Fruit fly (Drosophila melanogaster) whole organism, embryonic: ENCODE data around the gene CG14511.

Experiments used
- ATbp ChIP-seq: fragments of 200-800 bp; sonication (Bioruptor generic); optimal IDR thresholded peaks from 2 replicates; lab custom pipeline; 2017; ENCODE audit warnings: missing biosample characterization, mild to moderate bottlenecking, missing genetic modification characterization, missing genetic modification reagents
- Atf-2 ChIP-seq: fragments of 200-800 bp; sonication (Bioruptor generic); optimal IDR thresholded peaks from 2 replicates; lab custom pipeline; 2016; ENCODE audit warnings: missing biosample characterization, missing genetic modification characterization
- Awh ChIP-seq: fragments of 200-800 bp; sonication (Bioruptor generic); IDR thresholded peaks from 2 replicates; pipeline ENCODE4, ENCODE4 v1.3.6; 2022; ENCODE audit warnings: missing biosample characterization, missing genetic modification characterization
- BEAF-32 ChIP-seq: fragments of 200-800 bp; sonication (Bioruptor generic); optimal IDR thresholded peaks from 3 replicates; lab custom pipeline; 2017; ENCODE audit warnings: missing biosample characterization, missing genetic modification characterization, mild to moderate bottlenecking, moderate library complexity, missing genetic modification reagents
- Blimp-1 ChIP-seq: fragments of 200-800 bp; sonication (Bioruptor generic); optimal IDR thresholded peaks from 3 replicates; lab custom pipeline; 2018; ENCODE audit warnings: missing biosample characterization, missing genetic modification characterization, mild to moderate bottlenecking, moderate library complexity, missing genetic modification reagents
- CG10147 ChIP-seq: fragments of 200-800 bp; sonication (Bioruptor generic); optimal IDR thresholded peaks from 2 replicates; lab custom pipeline; 2019; ENCODE audit warnings: missing biosample characterization, mild to moderate bottlenecking, missing genetic modification characterization, moderate library complexity
- CG11085 ChIP-seq: fragments of 200-800 bp; sonication (Bioruptor generic); IDR thresholded peaks from 2 replicates; pipeline ENCODE4 v1.3.6; 2022; ENCODE audit warnings: missing biosample characterization, missing genetic modification characterization
- CG11093 ChIP-seq: fragments of 200-800 bp; sonication (Bioruptor generic); IDR thresholded peaks from 3 replicates; pipeline ENCODE4 v1.3.6; 2022; ENCODE audit warnings: missing biosample characterization, missing genetic modification characterization
- CG13123 ChIP-seq: fragments of 200-800 bp; sonication (Bioruptor generic); optimal IDR thresholded peaks from 2 replicates; lab custom pipeline; 2016; ENCODE audit warnings: missing biosample characterization, missing genetic modification characterization
- CG1529 ChIP-seq: fragments of 200-800 bp; sonication (Bioruptor generic); optimal IDR thresholded peaks from 3 replicates; lab custom pipeline; 2018; ENCODE audit warnings: missing biosample characterization, missing genetic modification characterization
- CG16813 ChIP-seq: fragments of 200-800 bp; sonication (Bioruptor generic); IDR thresholded peaks from 3 replicates; pipeline ENCODE4 v1.3.6; 2022; ENCODE audit warnings: missing biosample characterization, missing genetic modification characterization; ENCODE audit not compliant: partially characterized antibody
- CG17568 ChIP-seq: fragments of 200-800 bp; sonication (Bioruptor generic); optimal IDR thresholded peaks from 2 replicates; lab custom pipeline; 2018; ENCODE audit warnings: missing biosample characterization, mild to moderate bottlenecking, missing genetic modification characterization, moderate library complexity
- CG1792 ChIP-seq: fragments of 200-800 bp; sonication (Bioruptor generic); optimal IDR thresholded peaks from 2 replicates; lab custom pipeline; 2016; ENCODE audit warnings: missing biosample characterization, missing genetic modification characterization
- CG3847 ChIP-seq: fragments of 200-800 bp; sonication (Bioruptor generic); IDR thresholded peaks from 2 replicates; pipeline ENCODE4 v1.3.6; 2022; ENCODE audit warnings: missing biosample characterization, missing genetic modification characterization
- CG42726 ChIP-seq: fragments of 200-800 bp; sonication (Bioruptor generic); IDR thresholded peaks from 2 replicates; pipeline ENCODE4 v1.3.6; 2022; ENCODE audit warnings: missing biosample characterization, missing genetic modification characterization; ENCODE audit not compliant: partially characterized antibody
- CG4707 ChIP-seq: fragments of 200-800 bp; sonication (Bioruptor generic); optimal IDR thresholded peaks from 2 replicates; lab custom pipeline; 2018; ENCODE audit warnings: missing biosample characterization, mild to moderate bottlenecking, missing genetic modification characterization, moderate library complexity
- CG6654 ChIP-seq: fragments of 200-800 bp; sonication (Bioruptor generic); optimal IDR thresholded peaks from 2 replicates; lab custom pipeline; 2017; ENCODE audit warnings: missing biosample characterization, mild to moderate bottlenecking, missing genetic modification characterization
- CG7271 ChIP-seq: fragments of 200-800 bp; sonication (Bioruptor generic); optimal IDR thresholded peaks from 2 replicates; lab custom pipeline; 2018; ENCODE audit warnings: missing biosample characterization, mild to moderate bottlenecking, missing genetic modification characterization, moderate library complexity
- CG8281 ChIP-seq: fragments of 200-800 bp; sonication (Bioruptor generic); optimal IDR thresholded peaks from 2 replicates; lab custom pipeline; 2018; ENCODE audit warnings: missing biosample characterization, mild to moderate bottlenecking, missing genetic modification characterization, moderate library complexity
- CG9876 ChIP-seq: fragments of 200-800 bp; sonication (Bioruptor generic); optimal IDR thresholded peaks from 2 replicates; lab custom pipeline; 2016; ENCODE audit warnings: missing biosample characterization, missing genetic modification characterization
- D ChIP-seq, 2 experiments: fragments of 200-800 bp in 1 of 2; fragments of >200 bp in 1 of 2; sonication (Bioruptor generic) in 1 of 2; optimal IDR thresholded peaks; 2 replicates in 1 of 2; 3 replicates in 1 of 2; lab custom pipeline; 2017; ENCODE audit warnings: mild to moderate bottlenecking in 1 of 2, missing biosample characterization in 1 of 2, missing genetic modification characterization in 1 of 2, missing genetic modification reagents in 1 of 2
- Deaf1 ChIP-seq: fragments of 200-800 bp; optimal IDR thresholded peaks from 3 replicates; lab custom pipeline; 2019; ENCODE audit warnings: missing biosample characterization, mild to moderate bottlenecking, missing genetic modification characterization, moderate library complexity
- Fer1 ChIP-seq: fragments of 200-800 bp; sonication (Bioruptor generic); optimal IDR thresholded peaks from 2 replicates; lab custom pipeline; 2017; ENCODE audit warnings: missing biosample characterization, mild to moderate bottlenecking, missing genetic modification characterization
- Hr3 ChIP-seq: fragments of 200-800 bp; sonication (Bioruptor generic); optimal IDR thresholded peaks from 3 replicates; lab custom pipeline; 2016; ENCODE audit warnings: missing biosample characterization, missing genetic modification characterization
- Hr78 ChIP-seq, 2 experiments: fragments of 200-800 bp in 1 of 2; fragments of >200 bp in 1 of 2; sonication (Bioruptor generic) in 1 of 2; optimal IDR thresholded peaks; 2 replicates each; lab custom pipeline; 2017 to 2019; ENCODE audit warnings: missing biosample characterization in 2 of 2, missing genetic modification characterization in 2 of 2, mild to moderate bottlenecking in 1 of 2, moderate library complexity in 1 of 2
- Hsf ChIP-seq: fragments of 200-800 bp; sonication (Bioruptor generic); optimal IDR thresholded peaks from 3 replicates; lab custom pipeline; 2016; ENCODE audit warnings: missing biosample characterization, missing genetic modification characterization
- Lpt ChIP-seq: fragments of >200 bp; optimal IDR thresholded peaks from 2 replicates; lab custom pipeline; 2018; ENCODE audit warnings: missing biosample characterization, missing genetic modification characterization
- Mes4 ChIP-seq: fragments of 200-800 bp; sonication (Bioruptor generic); optimal IDR thresholded peaks from 2 replicates; lab custom pipeline; 2016; ENCODE audit warnings: missing biosample characterization, missing genetic modification characterization
- Ravus ChIP-seq: fragments of 200-800 bp; sonication (Bioruptor generic); IDR thresholded peaks from 2 replicates; pipeline ENCODE4 v1.3.6; 2022; ENCODE audit warnings: missing biosample characterization, missing genetic modification characterization
- Sox102F ChIP-seq: fragments of 200-800 bp; sonication (Bioruptor generic); optimal IDR thresholded peaks from 2 replicates; lab custom pipeline; 2018; ENCODE audit warnings: missing biosample characterization, mild to moderate bottlenecking, missing genetic modification characterization, moderate library complexity
- Xrp1 ChIP-seq: fragments of 200-800 bp; sonication (Bioruptor generic); IDR thresholded peaks from 2 replicates; pipeline ENCODE4 v1.3.6; 2022; ENCODE audit warnings: missing biosample characterization, missing genetic modification characterization
- al ChIP-seq: fragments of 200-800 bp; sonication (Bioruptor generic); IDR thresholded peaks from 2 replicates; pipeline ENCODE4 v1.3.6; 2022; ENCODE audit warnings: missing biosample characterization, missing genetic modification characterization
- ato ChIP-seq: fragments of 200-800 bp; sonication (Bioruptor generic); IDR thresholded peaks from 2 replicates; pipeline ENCODE4 v1.3.6; 2022; ENCODE audit warnings: missing biosample characterization, missing genetic modification characterization; ENCODE audit not compliant: partially characterized antibody
- chif ChIP-seq, 2 experiments: fragments of 200-800 bp; sonication (Bioruptor generic); optimal IDR thresholded peaks; 3 replicates each; lab custom pipeline; 2016; ENCODE audit warnings: missing biosample characterization in 2 of 2, missing genetic modification characterization in 2 of 2
- corto ChIP-seq: fragments of 200-800 bp; sonication (Bioruptor generic); optimal IDR thresholded peaks from 2 replicates; lab custom pipeline; 2016; ENCODE audit warnings: missing biosample characterization, mild to moderate bottlenecking, missing genetic modification characterization, moderate library complexity
- ham ChIP-seq: fragments of 200-800 bp; sonication (Bioruptor generic); IDR thresholded peaks from 2 replicates; pipeline ENCODE4 v1.3.6; 2022; ENCODE audit warnings: missing biosample characterization, missing genetic modification characterization
- hkb ChIP-seq, 2 experiments: fragments of 200-800 bp in 1 of 2; fragments of >200 bp in 1 of 2; sonication (Bioruptor generic) in 1 of 2; IDR thresholded peaks in 1 of 2; optimal IDR thresholded peaks in 1 of 2; 2 replicates each; pipeline versions ENCODE4 v1.3.6 to Lab custom; 2017 to 2022; ENCODE audit warnings: missing biosample characterization in 1 of 2, missing genetic modification characterization in 1 of 2
- lbe ChIP-seq: fragments of 200-800 bp; sonication (Bioruptor generic); optimal IDR thresholded peaks from 2 replicates; lab custom pipeline; 2016; ENCODE audit warnings: missing biosample characterization, mild to moderate bottlenecking, missing genetic modification characterization
- lola ChIP-seq, 3 experiments: fragments of >200 bp in 2 of 3; fragments of 200-800 bp in 1 of 3; sonication (Bioruptor generic) in 1 of 3; optimal IDR thresholded peaks; 2 replicates each; lab custom pipeline; 2017 to 2019; ENCODE audit warnings: missing biosample characterization in 3 of 3, missing genetic modification characterization in 3 of 3, mild to moderate bottlenecking in 1 of 3, moderate library complexity in 1 of 3
- oc ChIP-seq: fragments of 200-800 bp; sonication (Bioruptor generic); optimal IDR thresholded peaks from 2 replicates; lab custom pipeline; 2018; ENCODE audit warnings: missing biosample characterization, mild to moderate bottlenecking, missing genetic modification characterization, moderate library complexity
- onecut ChIP-seq: fragments of 200-800 bp; sonication (Bioruptor generic); IDR thresholded peaks from 2 replicates; pipeline ENCODE4 v1.3.6; 2022; ENCODE audit warnings: missing biosample characterization, missing genetic modification characterization
- pnt ChIP-seq: fragments of 200-800 bp; sonication (Bioruptor generic); optimal IDR thresholded peaks from 3 replicates; lab custom pipeline; 2016; ENCODE audit warnings: missing biosample characterization, missing genetic modification characterization
- run ChIP-seq: fragments of 200-800 bp; sonication (Bioruptor generic); optimal IDR thresholded peaks from 3 replicates; lab custom pipeline; 2018; ENCODE audit warnings: missing biosample characterization, mild to moderate bottlenecking, missing genetic modification characterization
- seq ChIP-seq: fragments of 200-800 bp; sonication (Bioruptor generic); IDR thresholded peaks from 2 replicates; pipeline ENCODE4 v1.3.6; 2022; ENCODE audit warnings: missing biosample characterization, missing genetic modification characterization
- tin ChIP-seq: fragments of 200-800 bp; sonication (Bioruptor generic); optimal IDR thresholded peaks from 3 replicates; lab custom pipeline; 2016; ENCODE audit warnings: missing biosample characterization, missing genetic modification characterization
- wor ChIP-seq: fragments of 200-800 bp; sonication (Bioruptor generic); IDR thresholded peaks from 2 replicates; pipeline ENCODE4 v1.3.6; 2022; ENCODE audit warnings: missing biosample characterization, missing genetic modification characterization

The CG14511 gene

DNA sequence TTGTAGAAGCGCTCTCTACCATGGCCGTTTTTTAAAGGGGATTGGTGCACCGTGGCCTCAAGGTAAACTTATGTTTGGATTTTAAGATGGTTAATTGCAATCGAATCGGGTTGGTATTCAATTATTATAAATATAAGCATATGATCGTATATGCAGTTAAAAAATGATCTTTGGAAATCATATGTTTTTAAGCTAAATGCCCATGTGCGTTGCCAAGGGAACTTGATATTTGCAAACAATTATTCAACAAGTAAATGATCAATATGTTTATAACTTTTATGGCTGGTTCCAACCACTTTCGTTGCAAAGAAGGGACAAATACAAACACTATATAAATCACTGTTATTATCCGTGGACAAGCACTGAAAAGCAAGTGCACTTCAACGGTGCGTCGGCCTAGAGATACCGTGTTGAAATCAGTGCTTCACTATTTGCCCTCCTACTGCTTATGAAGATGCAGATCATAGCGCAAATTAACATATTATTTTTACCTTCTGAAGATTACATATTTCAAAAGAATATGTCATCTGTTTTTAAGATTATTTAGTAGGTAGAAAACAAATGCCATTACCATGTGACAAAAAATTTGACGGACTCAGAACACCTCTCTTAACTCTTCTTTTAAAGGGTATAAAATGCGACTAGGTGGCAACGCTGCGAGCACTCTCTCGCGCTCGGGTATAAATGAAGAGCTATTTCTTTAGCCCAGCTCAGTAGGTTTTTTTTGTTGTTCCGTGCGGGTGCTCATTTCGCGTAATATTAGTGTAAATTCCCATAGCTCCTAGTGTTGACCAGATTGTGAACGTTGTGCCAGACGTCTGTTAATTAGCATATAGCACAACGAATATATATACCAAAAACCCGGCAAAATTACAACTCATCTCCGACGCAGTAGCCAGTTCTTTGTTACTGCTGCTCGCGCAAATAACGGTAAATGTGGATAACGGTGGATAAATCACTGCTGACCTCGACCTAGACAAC, 11.0 kb upstream of the CG14511 start, which contains the start of gene rdog (continued):
- TF ChIP-seq wor (GFP tag; lab: Robert Waterston, UW), result no peak; the same call in 1 of the 2 replicates
- TF ChIP-seq CG42726 (GFP tag; lab: Robert Waterston, UW), result no peak
- no peak for TF ChIP-seq CG16813 (GFP tag; lab: Robert Waterston, UW)
- TF ChIP-seq oc (tag; lab: Kevin White, UChicago), result peak; percentile 25
- TF ChIP-seq CG17568 (GFP tag; lab: Kevin White, UChicago), result no peak
- peak; percentile 27; the same call in 1 of the 2 replicates for TF ChIP-seq al (GFP tag; lab: Robert Waterston, UW)
- peak; percentile 67 for TF ChIP-seq Blimp-1
- no peak for TF ChIP-seq Xrp1 (GFP tag; lab: Robert Waterston, UW)
- TF ChIP-seq Sox102F (GFP tag; lab: Kevin White, UChicago), result peak; percentile 63
- TF ChIP-seq CG1792 (GFP tag; lab: Kevin White, UChicago), result peak; percentile 61
- 0 out of 2 replicates have a peak, but pooled peaks have one; percentile 25 for TF ChIP-seq onecut
- TF ChIP-seq run (tag; lab: Kevin White, UChicago), result peak; percentile 39
- TF ChIP-seq ato, result no peak
- peak; percentile 3 for TF ChIP-seq CG4707 (GFP tag; lab: Kevin White, UChicago)
- TF ChIP-seq tin, result peak; percentile 85
- no peak for TF ChIP-seq hkb (optimal IDR thresholded peaks at IDR 0.05; lab: Kevin White, UChicago)
- peak; percentile 61 for TF ChIP-seq hkb (GFP tag; IDR thresholded peaks at IDR 0.05; lab: Robert Waterston, UW)
- peak; percentile 57 for TF ChIP-seq CG13123
- peak; percentile 82 for TF ChIP-seq Hsf (GFP tag; lab: Kevin White, UChicago)
- TF ChIP-seq CG11093 (GFP tag; lab: Robert Waterston, UW), result 0 out of 3 replicates have a peak, but pooled peaks have one; percentile 43
- no peak for TF ChIP-seq Lpt
- peak; percentile 63 for TF ChIP-seq Deaf1 (tag; lab: Kevin White, UChicago)
- peak in 1 of 3 experiments; percentile 81 for TF ChIP-seq lola (GFP tag; optimal IDR thresholded peaks at IDR 0.05; lab: Kevin White, UChicago)
- no peak for TF ChIP-seq ham
- peak; percentile 57 for TF ChIP-seq CG3847 (GFP tag; lab: Robert Waterston, UW)
- TF ChIP-seq Atf-2 (GFP tag; lab: Kevin White, UChicago), result peak; percentile 85
- TF ChIP-seq lbe, result peak; percentile 49
- peak; percentile 25 for TF ChIP-seq CG8281
- no peak for TF ChIP-seq Awh (GFP tag; lab: Robert Waterston, UW)
- peak; percentile 36 for TF ChIP-seq CG6654
- TF ChIP-seq ATbp (GFP tag; lab: Kevin White, UChicago), result peak; percentile 38
- no peak for TF ChIP-seq corto (GFP tag; lab: Kevin White, UChicago)
- peak; percentile 80 for TF ChIP-seq CG10147
- peak; percentile 73 for TF ChIP-seq Hr3
- TF ChIP-seq BEAF-32 (GFP tag; lab: Kevin White, UChicago), result no peak
- TF ChIP-seq Fer1 (GFP tag; lab: Kevin White, UChicago), result peak; percentile 79
- TF ChIP-seq Ravus, result no peak
- TF ChIP-seq Mes4, result peak; percentile 68
- TF ChIP-seq seq (GFP tag; lab: Robert Waterston, UW), result peak; percentile 45
- no peak for TF ChIP-seq CG11085 (GFP tag; lab: Robert Waterston, UW)
- TF ChIP-seq pnt (GFP tag; lab: Kevin White, UChicago), result peak; percentile 66
- TF ChIP-seq CG7271, result no peak
- TF ChIP-seq Hr78 (GFP tag; optimal IDR thresholded peaks at IDR 0.05; lab: Kevin White, UChicago), result no peak
- peak; percentile 61 for TF ChIP-seq CG1529
- peak; percentile 53 for TF ChIP-seq CG9876 (GFP tag; lab: Kevin White, UChicago)
- no peak for TF ChIP-seq D (optimal IDR thresholded peaks at IDR 0.05; lab: Kevin White, UChicago)
- TF ChIP-seq D (GFP tag; optimal IDR thresholded peaks at IDR 0.05; lab: Kevin White, UChicago), result peak; percentile 63
- TF ChIP-seq chif (GFP tag; optimal IDR thresholded peaks at IDR 0.05; lab: Kevin White, UChicago), result peak; percentile 84 to 90
